Fruit fly (Drosophila melanogaster): ENCODE data around the gene CG7824.

The CG7824 gene

DNA sequence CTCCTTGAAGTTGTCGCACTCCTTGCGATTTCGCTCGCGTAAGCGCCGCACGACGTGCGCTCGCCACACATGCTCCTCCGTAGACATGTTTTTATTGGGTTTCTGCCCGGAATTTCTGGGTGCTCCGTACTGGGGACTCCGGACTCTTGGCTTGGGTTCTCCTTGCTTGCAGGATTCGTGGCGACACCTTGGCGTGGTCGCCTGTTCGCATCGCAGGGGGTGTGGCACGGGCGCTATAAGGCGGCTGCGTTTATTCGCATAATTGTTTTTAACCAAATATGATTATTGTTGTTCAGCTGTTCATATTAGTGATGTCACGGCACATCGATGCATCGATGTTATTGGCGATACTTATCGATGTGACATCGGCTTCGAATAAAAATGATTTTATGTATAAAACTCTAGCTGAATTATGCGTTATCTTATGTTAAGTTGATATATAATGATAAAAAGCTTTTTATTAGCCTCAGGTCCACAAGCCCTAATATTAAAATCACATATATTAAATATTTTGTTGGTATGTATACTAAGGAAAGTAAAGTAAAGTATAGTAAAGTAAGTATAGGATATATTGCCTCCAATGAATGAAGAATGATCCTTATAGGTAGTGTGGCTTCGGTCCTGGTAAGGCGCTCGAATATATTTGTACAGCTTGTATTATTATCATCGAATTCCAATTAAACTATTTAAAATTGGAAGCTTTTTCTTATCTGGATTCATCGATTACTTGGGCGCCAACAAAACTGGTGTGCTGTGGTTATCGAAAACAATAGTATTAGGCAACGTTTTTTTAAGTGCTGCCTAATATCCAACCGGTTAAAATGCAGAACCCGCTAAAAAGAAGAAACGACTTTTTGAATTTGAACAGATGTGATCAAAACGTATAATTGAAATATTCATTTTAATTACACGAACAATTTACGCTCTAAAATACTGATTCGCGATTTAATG is 23.7 kb downstream of the CG7824 start, which contains the start of gene Atg16 (continued):
- no peak for TF ChIP-seq odd (GFP tag; optimal IDR thresholded peaks at IDR 0.05)
- 0 out of 2 replicates have a peak, but pooled peaks have one; percentile 27 for TF ChIP-seq CG3847 (GFP tag; IDR thresholded peaks at IDR 0.05)
- TF ChIP-seq CG10274 (GFP tag; optimal IDR thresholded peaks at IDR 0.05): no peak
- no peak for TF ChIP-seq phol (tag; optimal IDR thresholded peaks at IDR 0.05)
- no peak for TF ChIP-seq CG9437 (GFP tag; optimal IDR thresholded peaks at IDR 0.05)
- peak; percentile 90 for TF ChIP-seq CG10267 (tag; optimal IDR thresholded peaks at IDR 0.05)
- no peak for TF ChIP-seq CG14014 (GFP tag; IDR thresholded peaks at IDR 0.05)
- no peak for TF ChIP-seq sd (tag; optimal IDR thresholded peaks at IDR 0.05)
- no peak for TF ChIP-seq Ssrp (tag; optimal IDR thresholded peaks at IDR 0.05)
- no peak for TF ChIP-seq fd3F (GFP tag; optimal IDR thresholded peaks at IDR 0.05)
- TF ChIP-seq gfzf (GFP tag; optimal IDR thresholded peaks at IDR 0.05): no peak
- TF ChIP-seq Med (GFP tag): peak; percentile 84
- peak; percentile 82 for TF ChIP-seq Dref (GFP tag; IDR thresholded peaks at IDR 0.05)
- no peak for TF ChIP-seq CG11085 (GFP tag; IDR thresholded peaks at IDR 0.05)
- TF ChIP-seq sisA (GFP tag; IDR thresholded peaks at IDR 0.05): no peak
- no peak for TF ChIP-seq aop (GFP tag; IDR thresholded peaks at IDR 0.05)
- TF ChIP-seq Mrtf (GFP tag; IDR thresholded peaks at IDR 0.05): no peak
- TF ChIP-seq dan (GFP tag; IDR thresholded peaks at IDR 0.05): no peak
- no peak for TF ChIP-seq danr (GFP tag; IDR thresholded peaks at IDR 0.05)
- TF ChIP-seq CG3995 (GFP tag; optimal IDR thresholded peaks at IDR 0.05): peak; percentile 36
- no peak for TF ChIP-seq ems (GFP tag; optimal IDR thresholded peaks at IDR 0.05)
- TF ChIP-seq CG12744 (GFP tag; optimal IDR thresholded peaks at IDR 0.05): no peak
- no peak for TF ChIP-seq CG12236 (GFP tag; optimal IDR thresholded peaks at IDR 0.05)
- TF ChIP-seq row (GFP tag; IDR thresholded peaks at IDR 0.05): peak; percentile 72
- TF ChIP-seq sens-2 (GFP tag; IDR thresholded peaks at IDR 0.05): no peak
- TF ChIP-seq hkb (optimal IDR thresholded peaks at IDR 0.05): no peak
- no peak for TF ChIP-seq hkb (GFP tag; IDR thresholded peaks at IDR 0.05)
- no peak for TF ChIP-seq Nf-YA (GFP tag; IDR thresholded peaks at IDR 0.05)
- TF ChIP-seq Dek (tag; optimal IDR thresholded peaks at IDR 0.05): no peak
- no peak for TF ChIP-seq p53 (GFP tag; optimal IDR thresholded peaks at IDR 0.05)
- TF ChIP-seq CG6791 (GFP tag; IDR thresholded peaks at IDR 0.05; ENCODE audit: partially characterized antibody): peak; percentile 96
- TF ChIP-seq lmd (GFP tag; IDR thresholded peaks at IDR 0.05): no peak
- TF ChIP-seq CG13424 (tag; optimal IDR thresholded peaks at IDR 0.05): no peak
- no peak for TF ChIP-seq chif (GFP tag; optimal IDR thresholded peaks at IDR 0.05)
- TF ChIP-seq abd-A (tag; optimal IDR thresholded peaks at IDR 0.05): no peak
- no peak for TF ChIP-seq jumu (GFP tag; optimal IDR thresholded peaks at IDR 0.05)
- no peak for TF ChIP-seq btn (GFP tag; optimal IDR thresholded peaks at IDR 0.05)
- TF ChIP-seq CoRest (tag; optimal IDR thresholded peaks at IDR 0.05): no peak
- TF ChIP-seq CG17328 (GFP tag; IDR thresholded peaks at IDR 0.05): no peak
- TF ChIP-seq CHES-1-like (GFP tag; optimal IDR thresholded peaks at IDR 0.05): no peak
- TF ChIP-seq cato (GFP tag; optimal IDR thresholded peaks at IDR 0.05; ENCODE audit: borderline replicate concordance): no peak
- no peak for TF ChIP-seq CG18764 (GFP tag; optimal IDR thresholded peaks at IDR 0.05)
- TF ChIP-seq Blimp-1 (GFP tag; optimal IDR thresholded peaks at IDR 0.05): no peak
- no peak for TF ChIP-seq insv (GFP tag; optimal IDR thresholded peaks at IDR 0.05)
- no peak for TF ChIP-seq CG4328 (GFP tag; optimal IDR thresholded peaks at IDR 0.05)
- no peak for TF ChIP-seq sens (GFP tag)
- TF ChIP-seq Hr3 (GFP tag; optimal IDR thresholded peaks at IDR 0.05): no peak
- TF ChIP-seq gro (GFP tag; optimal IDR thresholded peaks at IDR 0.05): no peak
- no peak for TF ChIP-seq CG7271 (tag; optimal IDR thresholded peaks at IDR 0.05)
- TF ChIP-seq Sry-δ (GFP tag; optimal IDR thresholded peaks at IDR 0.05): peak; percentile 81
